Worm (Caenorhabditis elegans) whole organism, L4/young adult: Measurements from ENCODE around the gene Y53F4B.21.

ENCODE experiments used
- W03F9.2 ChIP-seq: fragments of 150-350 bp; optimal IDR thresholded peaks from 2 replicates; lab custom pipeline; 2014; ENCODE audit warnings: missing biosample characterization, missing genetic modification characterization
- him-1 ChIP-seq: sonication (generic microtip); optimal IDR thresholded peaks from 2 replicates; lab custom pipeline; 2016; ENCODE audit warnings: missing genotype, missing genetic modification reagents, missing genetic modification characterization, missing compliant biosample characterization

DNA sequence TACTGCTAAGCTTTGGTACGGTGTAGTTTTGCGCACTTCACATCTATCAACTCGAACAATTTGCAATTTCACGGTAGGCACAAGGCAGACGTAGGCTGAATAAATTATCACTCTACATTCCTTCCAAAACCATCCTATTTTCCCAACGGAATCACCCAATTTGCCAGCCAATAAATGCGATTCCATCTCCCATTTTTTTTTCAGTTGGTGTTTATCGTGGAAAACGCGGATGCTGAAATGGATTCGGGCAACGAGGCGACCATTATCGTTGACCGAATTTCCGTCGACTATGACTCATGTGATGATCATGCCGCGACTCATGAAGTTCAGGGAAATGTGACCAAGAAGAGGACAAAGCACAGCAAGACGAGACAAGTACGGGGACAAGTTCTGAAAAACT lies 58.5 kb downstream of the Y53F4B.21 start:
- TF ChIP-seq him-1 (tag; lab: Kevin White, UChicago) (no peak), W03F9.2 (no peak)
